Fruit fly (Drosophila melanogaster): ENCODE data around the gene CG33920.

Gene CG33920

dm6 chr3R:31045005-31045404 is at the start of gene CG33920:
Gene CG33920 (minus strand): TSS chr3R:31045105.
- no peak for TF ChIP-seq Sin3A (optimal IDR thresholded peaks at IDR 0.05)
- TF ChIP-seq Myc (optimal IDR thresholded peaks at IDR 0.05): no peak
- no peak for TF ChIP-seq ttk (optimal IDR thresholded peaks at IDR 0.05)
- TF ChIP-seq insv (optimal IDR thresholded peaks at IDR 0.05): no peak
- no peak for TF ChIP-seq h (optimal IDR thresholded peaks at IDR 0.05)
- no peak for TF ChIP-seq psq (optimal IDR thresholded peaks at IDR 0.05)

dm6 chr3R:31089985-31090384 is 45.1 kb upstream of the CG33920 start:
- TF ChIP-seq insv (optimal IDR thresholded peaks at IDR 0.05): no peak
- TF ChIP-seq Sin3A (optimal IDR thresholded peaks at IDR 0.05): no peak
- no peak for TF ChIP-seq psq (optimal IDR thresholded peaks at IDR 0.05)
- TF ChIP-seq Myc (optimal IDR thresholded peaks at IDR 0.05): no peak
- TF ChIP-seq h (optimal IDR thresholded peaks at IDR 0.05): no peak
- no peak for TF ChIP-seq ttk (optimal IDR thresholded peaks at IDR 0.05)

- TF ChIP-seq Sin3A (optimal IDR thresholded peaks at IDR 0.05): no peak
- no peak for TF ChIP-seq Myc (optimal IDR thresholded peaks at IDR 0.05)
- no peak for TF ChIP-seq ttk (optimal IDR thresholded peaks at IDR 0.05)
- no peak for TF ChIP-seq h (optimal IDR thresholded peaks at IDR 0.05)
- TF ChIP-seq psq (optimal IDR thresholded peaks at IDR 0.05): no peak
- no peak for TF ChIP-seq insv (optimal IDR thresholded peaks at IDR 0.05)
Observed at dm6 chr3R:31086394-31086793, 41.5 kb upstream of the CG33920 start.

- TF ChIP-seq ttk (optimal IDR thresholded peaks at IDR 0.05) (no peak), insv (optimal IDR thresholded peaks at IDR 0.05) (no peak), h (optimal IDR thresholded peaks at IDR 0.05) (no peak), Myc (optimal IDR thresholded peaks at IDR 0.05) (no peak), Sin3A (optimal IDR thresholded peaks at IDR 0.05) (no peak), psq (optimal IDR thresholded peaks at IDR 0.05) (no peak)
Observed at dm6 chr3R:31070732-31071131, 25.8 kb upstream of the CG33920 start.

- no peak for TF ChIP-seq Sin3A (optimal IDR thresholded peaks at IDR 0.05)
- no peak for TF ChIP-seq ttk (optimal IDR thresholded peaks at IDR 0.05)
- no peak for TF ChIP-seq h (optimal IDR thresholded peaks at IDR 0.05)
- TF ChIP-seq psq (optimal IDR thresholded peaks at IDR 0.05): no peak
- no peak for TF ChIP-seq Myc (optimal IDR thresholded peaks at IDR 0.05)
- TF ChIP-seq insv (optimal IDR thresholded peaks at IDR 0.05): no peak
Observed at dm6 chr3R:31066356-31066755, 21.5 kb upstream of the CG33920 start.

- no peak for TF ChIP-seq Sin3A (optimal IDR thresholded peaks at IDR 0.05)
- no peak for TF ChIP-seq Myc (optimal IDR thresholded peaks at IDR 0.05)
- no peak for TF ChIP-seq ttk (optimal IDR thresholded peaks at IDR 0.05)
- no peak for TF ChIP-seq h (optimal IDR thresholded peaks at IDR 0.05)
- TF ChIP-seq psq (optimal IDR thresholded peaks at IDR 0.05): no peak
- no peak for TF ChIP-seq insv (optimal IDR thresholded peaks at IDR 0.05)
Observed at dm6 chr3R:31064653-31065322, 19.9 kb upstream of the CG33920 start, which contains the start of gene Sox100B. Gene Sox100B (plus strand): TSS chr3R:31065253.

dm6 chr3R:31062344-31062964 is 17.5 kb upstream of the CG33920 start:
- TF ChIP-seq Sin3A (optimal IDR thresholded peaks at IDR 0.05) (no peak), h (optimal IDR thresholded peaks at IDR 0.05) (no peak), ttk (optimal IDR thresholded peaks at IDR 0.05) (no peak), insv (optimal IDR thresholded peaks at IDR 0.05) (no peak), psq (optimal IDR thresholded peaks at IDR 0.05) (no peak)

- no peak for TF ChIP-seq h (optimal IDR thresholded peaks at IDR 0.05)
- no peak for TF ChIP-seq ttk (optimal IDR thresholded peaks at IDR 0.05)
- no peak for TF ChIP-seq insv (optimal IDR thresholded peaks at IDR 0.05)
- TF ChIP-seq Myc (optimal IDR thresholded peaks at IDR 0.05): no peak
- no peak for TF ChIP-seq Sin3A (optimal IDR thresholded peaks at IDR 0.05)
- TF ChIP-seq psq (optimal IDR thresholded peaks at IDR 0.05): no peak
Observed at dm6 chr3R:31060708-31061625, 16.1 kb upstream of the CG33920 start, which contains the start of gene dco. Gene dco (minus strand): TSS chr3R:31061210.

- no peak for TF ChIP-seq insv (optimal IDR thresholded peaks at IDR 0.05)
- no peak for TF ChIP-seq ttk (optimal IDR thresholded peaks at IDR 0.05)
- no peak for TF ChIP-seq Sin3A (optimal IDR thresholded peaks at IDR 0.05)
- TF ChIP-seq Myc (optimal IDR thresholded peaks at IDR 0.05): no peak
- TF ChIP-seq h (optimal IDR thresholded peaks at IDR 0.05): no peak
Observed at dm6 chr3R:31059807-31060707, 15.2 kb upstream of the CG33920 start.

dm6 chr3R:31059036-31059806 is 14.3 kb upstream of the CG33920 start:
- no peak for TF ChIP-seq ttk (optimal IDR thresholded peaks at IDR 0.05)
